Worm (Caenorhabditis elegans): Measurements from ENCODE around the gene C14B1.2.
A peak's percentile ranks its signal among the peaks of the same experiment; 100 is the strongest.

- TF ChIP-seq C17E4.6 (GFP tag; IDR thresholded peaks at IDR 0.05) (no peak), madf-8 (GFP tag; conservative IDR thresholded peaks at IDR 0.05) (no peak), unc-130 (GFP tag; optimal IDR thresholded peaks at IDR 0.05) (no peak), mxl-1 (tag; optimal IDR thresholded peaks at IDR 0.05) (no peak), rcor-1 (GFP tag; IDR thresholded peaks at IDR 0.05) (no peak), ama-1 (optimal IDR thresholded peaks at IDR 0.05) (peak; percentile 39), ama-1 (GFP tag; optimal IDR thresholded peaks at IDR 0.05) (no peak), T26A5.8 (tag; optimal IDR thresholded peaks at IDR 0.05) (no peak), athp-1 (tag; optimal IDR thresholded peaks at IDR 0.05) (no peak)
Observed at ce11 chrIII:3703397-3703796, 1.3 kb downstream of the C14B1.2 start, which contains the start of gene C14B1.3.

All from whole organism, young adult.